Fruit fly (Drosophila melanogaster) whole organism, prepupa: Measurements from ENCODE around the gene CG13041.

Experiments
- CG3032 ChIP-seq: fragments of 200-800 bp; optimal IDR thresholded peaks from 2 replicates; lab custom pipeline; 2019; ENCODE audit warnings: missing biosample characterization, mild to moderate bottlenecking, missing genetic modification characterization, moderate library complexity
- CG4318 ChIP-seq: fragments of 200-800 bp; sonication (Bioruptor generic); optimal IDR thresholded peaks from 3 replicates; lab custom pipeline; 2017; ENCODE audit warnings: missing biosample characterization, mild to moderate bottlenecking, missing genetic modification characterization
- CG6808 ChIP-seq: fragments of 200-800 bp; sonication (Bioruptor generic); optimal IDR thresholded peaks from 3 replicates; lab custom pipeline; 2017; ENCODE audit warnings: missing biosample characterization, missing genetic modification characterization, mild to moderate bottlenecking, moderate library complexity, missing genetic modification reagents
- Eip78C ChIP-seq: fragments of 200-800 bp; sonication (Bioruptor generic); peaks from one replicate; lab custom pipeline; 2016; ENCODE audit warnings: missing biosample characterization, missing genetic modification characterization
- Lpt ChIP-seq: fragments of 200-800 bp; sonication (Bioruptor generic); optimal IDR thresholded peaks from 3 replicates; lab custom pipeline; 2016; ENCODE audit warnings: missing biosample characterization, missing genetic modification characterization
- achi ChIP-seq: fragments of 200-800 bp; sonication (Bioruptor generic); optimal IDR thresholded peaks from 3 replicates; lab custom pipeline; 2016; ENCODE audit warnings: missing biosample characterization, missing genetic modification characterization

DNA sequence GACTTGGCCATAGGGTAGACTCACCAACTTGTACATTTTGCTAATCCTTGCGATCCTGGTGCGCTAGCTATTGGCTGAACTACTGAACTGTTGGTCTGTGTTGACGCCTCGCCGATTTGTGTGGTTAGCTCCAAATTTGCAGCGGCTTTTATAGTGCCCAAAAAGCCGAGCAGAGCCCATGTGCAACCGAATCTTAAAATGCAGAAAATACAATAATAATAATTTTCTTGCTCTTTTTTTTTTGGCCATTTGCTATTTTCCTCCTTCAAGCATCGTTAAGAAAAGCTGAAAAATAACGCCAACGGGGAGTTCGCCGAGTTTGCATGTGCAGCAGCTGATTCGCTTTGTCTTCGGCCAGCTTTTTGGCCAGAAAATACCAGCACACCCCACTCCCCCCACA lies 10.9 kb downstream of the CG13041 start, which contains the start of gene CG13042:
- TF ChIP-seq CG6808 (GFP tag; lab: Kevin White, UChicago): no peak
- TF ChIP-seq Lpt (GFP tag; lab: Kevin White, UChicago): no peak
- TF ChIP-seq Eip78C (GFP tag; lab: Kevin White, UChicago): no peak
- no peak for TF ChIP-seq CG4318
- no peak for TF ChIP-seq CG3032
- no peak for TF ChIP-seq achi (GFP tag; lab: Kevin White, UChicago)
